Fruit fly (Drosophila melanogaster) whole organism: ENCODE data around the gene Rh5.
A peak's percentile ranks its signal among the peaks of the same experiment; 100 is the strongest.

Experiments used
- CG8478 ChIP-seq: fragments of >200 bp; optimal IDR thresholded peaks from 2 replicates; lab custom pipeline; 2018; ENCODE audit warnings: inconsistent platforms
- Dll ChIP-seq: fragments of >200 bp; optimal IDR thresholded peaks from 2 replicates; lab custom pipeline; 2017
- EcR ChIP-seq, 2 experiments: fragments of >200 bp; optimal IDR thresholded peaks; 2 replicates each; lab custom pipeline; 2017; ENCODE audit warnings: missing biosample characterization in 2 of 2, missing genetic modification characterization in 2 of 2, missing genetic modification reagents in 2 of 2
- pan ChIP-seq: fragments of >200 bp; optimal IDR thresholded peaks from 2 replicates; lab custom pipeline; 2017
- psq ChIP-seq: fragments of >200 bp; optimal IDR thresholded peaks from 2 replicates; lab custom pipeline; 2017
- usp ChIP-seq: fragments of >200 bp; optimal IDR thresholded peaks from 2 replicates; lab custom pipeline; 2017; ENCODE audit warnings: missing biosample characterization, missing genetic modification characterization, mixed read lengths

The Rh5 gene

dm6 chr2L:12001132-12001531, 6.8 kb upstream of the Rh5 start:
- no peak for TF ChIP-seq psq (lab: Kevin White, UChicago)
- TF ChIP-seq EcR (GFP tag; optimal IDR thresholded peaks at IDR 0.05; lab: Kevin White, UChicago): no peak
- no peak for TF ChIP-seq CG8478 (lab: Kevin White, UChicago)
- no peak for TF ChIP-seq Dll (lab: Kevin White, UChicago)
- no peak for TF ChIP-seq usp (GFP tag; lab: Kevin White, UChicago)
- TF ChIP-seq pan (lab: Kevin White, UChicago): no peak

dm6 chr2L:12002051-12002450, 5.9 kb upstream of the Rh5 start, which contains the start of gene Hacd1:
Gene Hacd1 (minus strand): TSS chr2L:12002266.
- no peak for TF ChIP-seq EcR (GFP tag; optimal IDR thresholded peaks at IDR 0.05; lab: Kevin White, UChicago)
- TF ChIP-seq pan (lab: Kevin White, UChicago): no peak
- no peak for TF ChIP-seq CG8478 (lab: Kevin White, UChicago)
- no peak for TF ChIP-seq usp (GFP tag; lab: Kevin White, UChicago)
- TF ChIP-seq psq (lab: Kevin White, UChicago): no peak
- TF ChIP-seq Dll (lab: Kevin White, UChicago): no peak

dm6 chr2L:12002922-12003791, 4.8 kb upstream of the Rh5 start:
- TF ChIP-seq Dll (lab: Kevin White, UChicago): peak; percentile 50
- no peak for TF ChIP-seq CG8478 (lab: Kevin White, UChicago)
- no peak for TF ChIP-seq psq (lab: Kevin White, UChicago)

dm6 chr2L:12003792-12004210, 4.2 kb upstream of the Rh5 start:
- TF ChIP-seq CG8478 (lab: Kevin White, UChicago) (no peak), psq (lab: Kevin White, UChicago) (no peak), Dll (lab: Kevin White, UChicago) (no peak), EcR (GFP tag; optimal IDR thresholded peaks at IDR 0.05; lab: Kevin White, UChicago) (no peak), usp (GFP tag; lab: Kevin White, UChicago) (no peak), pan (lab: Kevin White, UChicago) (no peak)

dm6 chr2L:12004211-12004979, 3.6 kb upstream of the Rh5 start:
- TF ChIP-seq Dll (lab: Kevin White, UChicago) (no peak), EcR (GFP tag; optimal IDR thresholded peaks at IDR 0.05; lab: Kevin White, UChicago) (peak in 1 of 2 experiments; percentile 51), psq (lab: Kevin White, UChicago) (no peak), pan (lab: Kevin White, UChicago) (no peak)

dm6 chr2L:12005436-12006396, 2.2 kb upstream of the Rh5 start:
- TF ChIP-seq Dll (lab: Kevin White, UChicago) (peak; percentile 73), EcR (GFP tag; optimal IDR thresholded peaks at IDR 0.05; lab: Kevin White, UChicago) (peak; percentile 81 to 82), CG8478 (lab: Kevin White, UChicago) (no peak)

- TF ChIP-seq Dll (lab: Kevin White, UChicago) (no peak), usp (GFP tag; lab: Kevin White, UChicago) (no peak), CG8478 (lab: Kevin White, UChicago) (peak; percentile 32), EcR (GFP tag; optimal IDR thresholded peaks at IDR 0.05; lab: Kevin White, UChicago) (no peak), pan (lab: Kevin White, UChicago) (peak; percentile 80), psq (lab: Kevin White, UChicago) (no peak)
Observed at dm6 chr2L:12006397-12007330, 1.3 kb upstream of the Rh5 start.

dm6 chr2L:12007331-12007791, 592 bp upstream of the Rh5 start:
- peak; percentile 60 to 85 for TF ChIP-seq EcR (GFP tag; optimal IDR thresholded peaks at IDR 0.05; lab: Kevin White, UChicago)
- TF ChIP-seq usp (GFP tag; lab: Kevin White, UChicago): no peak
- TF ChIP-seq Dll (lab: Kevin White, UChicago): peak; percentile 21
- peak; percentile 69 for TF ChIP-seq CG8478 (lab: Kevin White, UChicago)
- no peak for TF ChIP-seq pan (lab: Kevin White, UChicago)
- TF ChIP-seq psq (lab: Kevin White, UChicago): no peak

dm6 chr2L:12010100-12010876, 2.3 kb downstream of the Rh5 start:
- peak in 1 of 2 experiments; percentile 54 for TF ChIP-seq EcR (GFP tag; optimal IDR thresholded peaks at IDR 0.05; lab: Kevin White, UChicago)
- TF ChIP-seq CG8478 (lab: Kevin White, UChicago): no peak
